Worm (Caenorhabditis elegans) whole organism, mixed stage, embryonic: ENCODE data around the gene prx-6.

Source experiments
- elt-1 ChIP-seq: sonication (generic microtip); optimal IDR thresholded peaks from 2 replicates; lab custom pipeline; 2017; ENCODE audit warnings: missing genetic modification characterization, mild to moderate bottlenecking, missing compliant biosample characterization, antibody characterized with exemption, moderate library complexity, borderline replicate concordance; ENCODE audit not compliant: insufficient read depth
- nhr-28 ChIP-seq: fragments of 150-350 bp; optimal IDR thresholded peaks from 2 replicates; lab custom pipeline; 2014; ENCODE audit warnings: missing biosample characterization, missing genetic modification characterization
- snpc-4 ChIP-seq: fragments of 150-350 bp; optimal IDR thresholded peaks from 2 replicates; lab custom pipeline; 2014; ENCODE audit warnings: missing biosample characterization, missing genetic modification characterization
- sptf-1 ChIP-seq: sonication (generic microtip); optimal IDR thresholded peaks from 2 replicates; lab custom pipeline; 2017; ENCODE audit warnings: mild to moderate bottlenecking, missing genetic modification characterization, moderate library complexity, missing compliant biosample characterization
- ztf-11 ChIP-seq: fragments of 150-350 bp; optimal IDR thresholded peaks from 2 replicates; lab custom pipeline; 2014; ENCODE audit warnings: missing biosample characterization, missing genetic modification characterization

- TF ChIP-seq elt-1 (tag; lab: Kevin White, UChicago) (no peak), snpc-4 (no peak), sptf-1 (no peak), nhr-28 (tag; lab: Kevin White, UChicago) (no peak), ztf-11 (no peak)
Observed at ce11 chrV:4724453-4724852, 4.6 kb upstream of the prx-6 start, which contains the start of gene F39G3.4.
